Worm (Caenorhabditis elegans): Measurements from ENCODE around the gene Y59A8B.24.

The Y59A8B.24 gene

DNA sequence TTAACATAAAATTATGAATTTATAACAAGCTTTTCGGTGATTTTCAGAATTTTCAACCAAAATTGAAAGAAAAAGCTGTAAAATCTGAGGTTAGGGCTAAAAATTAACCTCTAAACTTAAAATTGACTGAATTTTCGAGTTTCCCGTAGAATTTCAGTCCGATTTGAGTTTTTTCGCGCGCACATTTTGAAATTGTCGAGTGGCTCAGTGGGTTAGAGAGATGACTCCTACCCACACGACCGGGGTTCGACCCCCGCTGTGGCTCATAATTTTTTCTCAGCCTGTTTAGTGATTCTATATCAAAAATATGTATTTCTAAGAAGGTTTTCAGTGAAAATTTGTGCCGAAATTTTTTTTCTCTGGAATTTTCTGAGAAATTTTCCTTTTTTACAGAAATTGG lies 20.0 kb upstream of the Y59A8B.24 start:
- TF ChIP-seq xbp-1 (tag; optimal IDR thresholded peaks at IDR 0.05), result no peak
- no peak for TF ChIP-seq ceh-8 (GFP tag; optimal IDR thresholded peaks at IDR 0.05)
- no peak for TF ChIP-seq nhr-12 (tag; optimal IDR thresholded peaks at IDR 0.05)
- TF ChIP-seq efl-1 (optimal IDR thresholded peaks at IDR 0.05), result no peak
- peak in 1 of 2 experiments; percentile 69 for TF ChIP-seq efl-1 (GFP tag; optimal IDR thresholded peaks at IDR 0.05 in 1 of 2)

DNA sequence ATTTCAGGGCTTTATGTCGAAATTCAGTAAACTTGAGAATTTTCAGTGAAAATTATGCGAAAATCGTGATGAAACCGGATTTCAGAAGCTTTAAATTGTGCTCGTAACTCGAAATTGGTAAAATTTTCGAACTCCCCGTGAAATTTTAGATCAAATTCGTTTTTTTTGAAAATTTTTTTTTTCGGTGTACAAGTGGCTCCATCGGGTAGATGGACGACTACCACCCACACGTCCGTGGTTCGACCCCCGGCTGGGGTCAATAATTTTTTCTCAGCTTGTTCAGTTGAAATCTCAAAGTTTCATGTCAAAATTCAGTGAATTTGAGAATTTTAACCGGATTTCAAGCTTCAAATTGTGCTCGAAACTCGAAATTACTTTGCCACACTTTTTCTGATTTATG lies 15.9 kb upstream of the Y59A8B.24 start:
- TF ChIP-seq sox-4 (tag; optimal IDR thresholded peaks at IDR 0.05), result no peak
- no peak for TF ChIP-seq efl-1 (optimal IDR thresholded peaks at IDR 0.05)
- TF ChIP-seq efl-1 (GFP tag; optimal IDR thresholded peaks at IDR 0.05 in 1 of 2), result peak in 1 of 2 experiments; percentile 86
- TF ChIP-seq dpl-1 (GFP tag; optimal IDR thresholded peaks at IDR 0.05), result no peak
- no peak for TF ChIP-seq skn-1 (tag; optimal IDR thresholded peaks at IDR 0.05)
- no peak for TF ChIP-seq ceh-90 (tag; optimal IDR thresholded peaks at IDR 0.05)

DNA sequence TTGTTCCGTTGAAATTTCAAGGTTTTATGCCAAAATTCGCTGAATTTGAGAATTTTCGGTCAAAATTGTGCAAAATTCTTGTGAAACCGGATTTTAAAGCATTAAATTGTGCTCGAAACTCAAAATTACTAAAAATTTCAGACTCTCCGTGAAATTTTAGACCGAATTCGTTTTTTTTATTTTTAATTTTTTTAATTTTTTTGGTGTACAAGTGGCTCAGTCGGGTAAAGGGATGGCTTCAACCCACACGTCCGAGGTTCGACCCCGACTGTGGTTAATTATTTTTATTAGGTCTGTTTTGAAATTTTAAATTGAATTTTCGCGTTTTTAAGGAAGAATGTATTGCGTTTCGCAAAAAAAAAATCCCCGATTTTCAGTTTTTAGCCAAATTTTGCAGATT lies 12.8 kb upstream of the Y59A8B.24 start:
- TF ChIP-seq nhr-85 (tag) (no peak), grh-1 (GFP tag; IDR thresholded peaks at IDR 0.05) (no peak), hpl-2 (GFP tag; optimal IDR thresholded peaks at IDR 0.05) (no peak), fkh-4 (tag; optimal IDR thresholded peaks at IDR 0.05; ENCODE audit: borderline replicate concordance) (no peak), mef-2 (tag; optimal IDR thresholded peaks at IDR 0.05) (no peak), jun-1 (tag; optimal IDR thresholded peaks at IDR 0.05) (no peak), ceh-63 (GFP tag; optimal IDR thresholded peaks at IDR 0.05) (no peak), pax-3 (tag; optimal IDR thresholded peaks at IDR 0.05) (no peak), Y116A8C.19 (tag; optimal IDR thresholded peaks at IDR 0.05; ENCODE audit: borderline replicate concordance) (no peak), elt-2 (tag; optimal IDR thresholded peaks at IDR 0.05) (no peak), ceh-82 (tag; optimal IDR thresholded peaks at IDR 0.05) (no peak), fkh-10 (GFP tag; optimal IDR thresholded peaks at IDR 0.05) (no peak), elt-3 (tag; optimal IDR thresholded peaks at IDR 0.05) (no peak), zip-4 (GFP tag; optimal IDR thresholded peaks at IDR 0.05) (no peak), nhr-12 (tag; optimal IDR thresholded peaks at IDR 0.05) (no peak), unc-98 (GFP tag; IDR thresholded peaks at IDR 0.05) (no peak)

DNA sequence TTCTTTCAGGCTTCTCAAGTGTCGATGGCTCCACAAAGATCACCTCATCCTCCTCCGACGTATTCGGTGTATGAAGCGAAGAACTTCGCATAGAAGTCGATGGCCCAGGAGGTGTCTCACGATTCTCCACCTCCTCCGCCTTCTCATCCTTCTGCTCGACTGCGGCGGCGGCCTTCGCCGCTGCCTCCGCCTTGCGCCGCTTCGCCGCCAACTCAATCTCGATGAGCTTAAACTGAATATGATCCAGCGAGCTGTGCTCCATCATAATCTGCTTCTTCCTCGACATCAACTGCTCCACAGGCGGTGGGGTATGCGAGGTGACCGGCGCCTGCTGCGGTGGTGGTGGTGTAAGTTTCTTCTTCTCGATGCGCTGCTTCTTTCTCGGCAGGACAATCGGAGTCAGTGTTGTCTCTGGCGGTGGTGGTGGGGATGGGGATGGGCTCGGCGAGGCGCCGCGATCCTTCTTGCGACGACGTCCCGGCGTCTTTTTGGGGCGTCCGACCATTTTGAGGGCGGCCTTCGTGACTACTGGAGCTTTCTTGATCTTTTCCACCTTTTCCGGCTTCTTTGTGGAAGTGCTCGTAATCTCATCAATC lies 7.8 kb upstream of the Y59A8B.24 start:
- TF ChIP-seq nhr-85 (tag) (peak; percentile 35), Y116A8C.19 (tag; optimal IDR thresholded peaks at IDR 0.05; ENCODE audit: borderline replicate concordance) (no peak)

DNA sequence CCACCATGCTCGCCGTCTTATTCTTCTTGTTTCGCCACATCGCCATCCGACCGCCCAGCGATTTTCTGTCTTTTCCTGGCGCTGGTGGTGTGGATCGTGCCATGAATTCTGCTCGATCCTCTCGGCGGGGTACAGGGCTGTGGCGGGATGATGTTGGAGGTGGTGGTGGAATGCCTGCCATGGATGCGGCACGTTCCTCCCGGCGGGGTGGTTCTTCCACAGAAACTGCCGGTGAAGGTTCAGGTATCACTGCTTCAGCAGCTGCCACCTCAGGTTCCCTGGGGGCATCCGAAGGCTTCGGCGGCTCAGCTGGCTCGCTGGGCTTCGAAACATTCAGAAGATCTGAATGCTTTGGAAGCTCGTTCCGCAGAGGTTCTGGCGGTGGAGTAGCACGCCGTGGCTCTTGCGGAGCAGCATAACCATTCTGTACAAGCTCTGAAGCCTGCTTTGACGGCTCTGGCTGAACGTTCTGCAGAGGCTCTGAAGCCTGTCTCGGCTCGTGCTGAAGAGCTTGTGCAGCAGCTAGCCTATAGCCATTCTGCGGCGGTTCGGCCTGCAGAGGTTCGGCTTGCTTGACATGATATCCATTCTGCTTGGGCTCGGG lies 6.8 kb upstream of the Y59A8B.24 start:
- no peak for TF ChIP-seq efl-1 (optimal IDR thresholded peaks at IDR 0.05)
- TF ChIP-seq efl-1 (GFP tag; optimal IDR thresholded peaks at IDR 0.05 in 1 of 2), result peak in 1 of 2 experiments; percentile 55
- no peak for TF ChIP-seq isw-1 (GFP tag; IDR thresholded peaks at IDR 0.05)

DNA sequence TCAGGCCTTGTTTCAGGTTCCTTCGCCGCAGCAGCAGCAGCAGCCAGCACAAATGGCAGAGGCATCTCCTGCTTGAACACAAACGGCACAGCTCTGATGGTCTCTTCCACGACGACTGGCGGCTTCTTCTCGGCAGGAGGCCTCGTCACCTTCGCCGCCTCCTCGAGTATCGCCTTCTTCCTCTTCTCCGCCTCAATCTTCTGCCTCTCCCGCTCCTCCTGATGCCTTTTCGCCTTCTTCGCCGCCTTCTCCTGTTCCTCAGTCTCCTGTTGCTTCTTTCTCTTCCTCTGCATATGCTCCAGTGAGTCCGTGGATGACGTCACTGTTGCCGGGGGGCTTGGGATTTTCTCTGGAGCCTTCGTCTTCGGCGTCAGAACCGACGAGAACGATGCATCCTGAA lies 6.3 kb upstream of the Y59A8B.24 start:
- TF ChIP-seq mdl-1 (tag; optimal IDR thresholded peaks at IDR 0.05) (no peak), aly-2 (tag; optimal IDR thresholded peaks at IDR 0.05) (no peak), snpc-4 (tag; optimal IDR thresholded peaks at IDR 0.05) (no peak), C34B4.2 (tag; optimal IDR thresholded peaks at IDR 0.05) (no peak), skn-1 (tag; optimal IDR thresholded peaks at IDR 0.05) (no peak), nhr-85 (tag) (no peak), pax-3 (tag; optimal IDR thresholded peaks at IDR 0.05) (no peak)

DNA sequence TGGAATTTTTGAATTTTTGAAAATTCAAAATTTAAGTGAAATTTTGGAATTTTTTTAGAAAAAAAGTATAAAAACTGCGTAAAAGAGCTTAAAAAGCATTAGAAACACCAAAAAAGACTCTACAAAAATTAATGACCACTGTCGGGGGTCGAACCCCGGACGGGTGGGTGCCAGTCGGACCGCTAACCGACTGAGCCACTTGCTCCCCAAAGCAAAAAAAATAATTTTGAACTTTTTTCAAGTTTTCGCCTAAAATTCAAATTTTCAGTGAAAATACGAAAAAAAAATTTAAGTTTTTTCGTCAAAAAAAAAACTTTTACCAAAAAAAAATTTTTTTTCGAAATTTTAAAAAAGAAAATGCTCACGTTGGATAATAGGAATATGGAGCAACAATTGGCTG lies 4.5 kb upstream of the Y59A8B.24 start:
- TF ChIP-seq fos-1 (tag; optimal IDR thresholded peaks at IDR 0.05) (no peak), lin-14 (GFP tag; optimal IDR thresholded peaks at IDR 0.05) (no peak), efl-1 (optimal IDR thresholded peaks at IDR 0.05) (no peak), efl-1 (GFP tag; optimal IDR thresholded peaks at IDR 0.05 in 1 of 2) (peak in 1 of 2 experiments; percentile 57), egl-13 (tag; optimal IDR thresholded peaks at IDR 0.05) (no peak)

Data from whole organism, L1 larva.